Worm (Caenorhabditis elegans): ENCODE results near the gene W04H10.1.

W04H10.1 gene

ce11 chrII:608757-609156, at the start of gene W04H10.1:
W04H10.1 (plus strand) TSS chrII:609057.
- TF ChIP-seq peb-1 (tag; optimal IDR thresholded peaks at IDR 0.05) (no peak), unc-55 (GFP tag; optimal IDR thresholded peaks at IDR 0.05) (no peak), nhr-21 (tag; optimal IDR thresholded peaks at IDR 0.05) (no peak), elt-1 (tag; optimal IDR thresholded peaks at IDR 0.05) (no peak), C34F6.9 (tag; optimal IDR thresholded peaks at IDR 0.05) (no peak), mdl-1 (tag; optimal IDR thresholded peaks at IDR 0.05) (no peak), nhr-129 (tag; optimal IDR thresholded peaks at IDR 0.05) (no peak), sma-9 (GFP tag; optimal IDR thresholded peaks at IDR 0.05) (no peak), sma-9 (tag; optimal IDR thresholded peaks at IDR 0.05) (no peak), egl-27 (tag; optimal IDR thresholded peaks at IDR 0.05) (no peak), lin-39 (tag; optimal IDR thresholded peaks at IDR 0.05) (no peak)

ce11 chrII:568776-569175, 40.1 kb upstream of the W04H10.1 start, which contains the start of gene W08F4.5:
W08F4.5 (minus strand) TSS chrII:568876.
- TF ChIP-seq elt-3 (tag; optimal IDR thresholded peaks at IDR 0.05) = no peak
- no peak for TF ChIP-seq elt-1 (tag; optimal IDR thresholded peaks at IDR 0.05)
- no peak for TF ChIP-seq lin-39 (tag; optimal IDR thresholded peaks at IDR 0.05)
- TF ChIP-seq blmp-1 (tag; optimal IDR thresholded peaks at IDR 0.05; ENCODE audit: insufficient read depth) = no peak
- TF ChIP-seq ztf-4 (tag; optimal IDR thresholded peaks at IDR 0.05) = no peak

- no peak for TF ChIP-seq F13H6.1 (tag; optimal IDR thresholded peaks at IDR 0.05)
- no peak for TF ChIP-seq sma-3 (GFP tag; optimal IDR thresholded peaks at IDR 0.05)
- no peak for TF ChIP-seq ceh-16 (tag; optimal IDR thresholded peaks at IDR 0.05)
- TF ChIP-seq sma-9 (GFP tag; optimal IDR thresholded peaks at IDR 0.05) = no peak
- no peak for TF ChIP-seq sma-9 (tag; optimal IDR thresholded peaks at IDR 0.05)
- TF ChIP-seq snpc-4 (tag; optimal IDR thresholded peaks at IDR 0.05) = no peak
- TF ChIP-seq aly-2 (tag; optimal IDR thresholded peaks at IDR 0.05) = no peak
- no peak for TF ChIP-seq gmeb-1 (tag; optimal IDR thresholded peaks at IDR 0.05)
- no peak for TF ChIP-seq nhr-25 (tag; optimal IDR thresholded peaks at IDR 0.05)
- no peak for TF ChIP-seq mab-5 (tag; optimal IDR thresholded peaks at IDR 0.05)
- TF ChIP-seq elt-3 (tag; optimal IDR thresholded peaks at IDR 0.05) = no peak
- no peak for TF ChIP-seq crh-2 (tag; optimal IDR thresholded peaks at IDR 0.05)
- no peak for TF ChIP-seq nhr-237 (tag; optimal IDR thresholded peaks at IDR 0.05)
Observed at ce11 chrII:572010-572409, 36.8 kb upstream of the W04H10.1 start, which contains the start of gene mlt-8. mlt-8 (minus strand) TSS chrII:572110.

- TF ChIP-seq ceh-16 (tag; optimal IDR thresholded peaks at IDR 0.05) = no peak
- TF ChIP-seq blmp-1 (tag; optimal IDR thresholded peaks at IDR 0.05; ENCODE audit: insufficient read depth) = no peak
- no peak for TF ChIP-seq nhr-10 (tag; optimal IDR thresholded peaks at IDR 0.05)
- no peak for TF ChIP-seq elt-1 (tag; optimal IDR thresholded peaks at IDR 0.05)
- TF ChIP-seq nhr-237 (tag; optimal IDR thresholded peaks at IDR 0.05) = no peak
- no peak for TF ChIP-seq F13H6.1 (tag; optimal IDR thresholded peaks at IDR 0.05)
- TF ChIP-seq lin-13 (GFP tag; optimal IDR thresholded peaks at IDR 0.05) = no peak
- no peak for TF ChIP-seq sma-3 (GFP tag; optimal IDR thresholded peaks at IDR 0.05)
- no peak for TF ChIP-seq Y55F3AM.14 (GFP tag; optimal IDR thresholded peaks at IDR 0.05)
- TF ChIP-seq peb-1 (tag; optimal IDR thresholded peaks at IDR 0.05) = no peak
- no peak for TF ChIP-seq egl-27 (tag; optimal IDR thresholded peaks at IDR 0.05)
- TF ChIP-seq zag-1 (tag; optimal IDR thresholded peaks at IDR 0.05) = no peak
- TF ChIP-seq skn-1 (tag; optimal IDR thresholded peaks at IDR 0.05) = no peak
- TF ChIP-seq nhr-25 (tag; optimal IDR thresholded peaks at IDR 0.05) = no peak
- TF ChIP-seq nhr-21 (tag; optimal IDR thresholded peaks at IDR 0.05) = no peak
Observed at ce11 chrII:574064-574463, 34.8 kb upstream of the W04H10.1 start.

- TF ChIP-seq ztf-4 (tag; optimal IDR thresholded peaks at IDR 0.05) = no peak
- no peak for TF ChIP-seq snpc-4 (tag; optimal IDR thresholded peaks at IDR 0.05)
- TF ChIP-seq sma-3 (GFP tag; optimal IDR thresholded peaks at IDR 0.05) = no peak
- TF ChIP-seq C34F6.9 (tag; optimal IDR thresholded peaks at IDR 0.05) = no peak
- no peak for TF ChIP-seq ceh-16 (tag; optimal IDR thresholded peaks at IDR 0.05)
- no peak for TF ChIP-seq lin-11 (tag; optimal IDR thresholded peaks at IDR 0.05)
- TF ChIP-seq nhr-77 (tag; optimal IDR thresholded peaks at IDR 0.05) = no peak
- no peak for TF ChIP-seq unc-55 (GFP tag; optimal IDR thresholded peaks at IDR 0.05)
- TF ChIP-seq blmp-1 (tag; optimal IDR thresholded peaks at IDR 0.05; ENCODE audit: insufficient read depth) = no peak
- TF ChIP-seq Y55F3AM.14 (GFP tag; optimal IDR thresholded peaks at IDR 0.05) = no peak
- TF ChIP-seq nhr-10 (tag; optimal IDR thresholded peaks at IDR 0.05) = no peak
- no peak for TF ChIP-seq nhr-23 (tag; optimal IDR thresholded peaks at IDR 0.05)
- TF ChIP-seq zag-1 (tag; optimal IDR thresholded peaks at IDR 0.05) = no peak
- TF ChIP-seq ZK546.5 (tag; optimal IDR thresholded peaks at IDR 0.05) = no peak
- TF ChIP-seq nhr-12 (tag; optimal IDR thresholded peaks at IDR 0.05) = no peak
- no peak for TF ChIP-seq dmd-4 (tag; optimal IDR thresholded peaks at IDR 0.05)
- TF ChIP-seq elt-1 (tag; optimal IDR thresholded peaks at IDR 0.05) = no peak
Observed at ce11 chrII:577632-578031, 31.2 kb upstream of the W04H10.1 start, which contains the start of gene W08F4.7. W08F4.7 (minus strand) TSS chrII:577732.
